Fruit fly (Drosophila melanogaster) whole organism, prepupa: ENCODE data around the gene rt.

Experiments used
- CG1621 ChIP-seq: fragments of 200-800 bp; sonication (Bioruptor generic); optimal IDR thresholded peaks from 3 replicates; lab custom pipeline; 2018; ENCODE audit warnings: missing biosample characterization, mild to moderate bottlenecking, missing genetic modification characterization
- Ets21C ChIP-seq: fragments of 200-800 bp; sonication (Bioruptor generic); optimal IDR thresholded peaks from 3 replicates; lab custom pipeline; 2016; ENCODE audit warnings: missing biosample characterization, missing genetic modification characterization
- Gug ChIP-seq: fragments of 200-800 bp; sonication (Bioruptor generic); IDR thresholded peaks from 2 replicates; pipeline ENCODE4 v1.3.6; 2022; ENCODE audit warnings: missing biosample characterization, missing genetic modification characterization
- OdsH ChIP-seq: fragments of 200-800 bp; sonication (Bioruptor generic); optimal IDR thresholded peaks from 3 replicates; lab custom pipeline; 2016; ENCODE audit warnings: missing biosample characterization, missing genetic modification characterization
- Sox102F ChIP-seq: fragments of 200-800 bp; sonication (Bioruptor generic); optimal IDR thresholded peaks from 2 replicates; lab custom pipeline; 2016; ENCODE audit warnings: missing biosample characterization, mild to moderate bottlenecking, missing genetic modification characterization
- Sox15 ChIP-seq: fragments of 200-800 bp; sonication (Bioruptor generic); optimal IDR thresholded peaks from 3 replicates; lab custom pipeline; 2016; ENCODE audit warnings: missing biosample characterization, missing genetic modification characterization
- dac ChIP-seq: fragments of 200-800 bp; sonication (Bioruptor generic); optimal IDR thresholded peaks from 2 replicates; lab custom pipeline; 2017; ENCODE audit warnings: missing biosample characterization, mild to moderate bottlenecking, missing genetic modification characterization
- dsx ChIP-seq: fragments of 200-800 bp; optimal IDR thresholded peaks from 3 replicates; lab custom pipeline; 2019; ENCODE audit warnings: missing biosample characterization, mild to moderate bottlenecking, missing genetic modification characterization, moderate library complexity; ENCODE audit not compliant: poor library complexity, severe bottlenecking
- pdm3 ChIP-seq: fragments of 200-800 bp; sonication (Bioruptor generic); optimal IDR thresholded peaks from 3 replicates; lab custom pipeline; 2016; ENCODE audit warnings: missing biosample characterization, missing genetic modification characterization
- spab ChIP-seq: fragments of 200-800 bp; sonication (Bioruptor generic); optimal IDR thresholded peaks from 2 replicates; lab custom pipeline; 2017; ENCODE audit warnings: missing biosample characterization, mild to moderate bottlenecking, missing genetic modification characterization, missing genetic modification reagents

DNA sequence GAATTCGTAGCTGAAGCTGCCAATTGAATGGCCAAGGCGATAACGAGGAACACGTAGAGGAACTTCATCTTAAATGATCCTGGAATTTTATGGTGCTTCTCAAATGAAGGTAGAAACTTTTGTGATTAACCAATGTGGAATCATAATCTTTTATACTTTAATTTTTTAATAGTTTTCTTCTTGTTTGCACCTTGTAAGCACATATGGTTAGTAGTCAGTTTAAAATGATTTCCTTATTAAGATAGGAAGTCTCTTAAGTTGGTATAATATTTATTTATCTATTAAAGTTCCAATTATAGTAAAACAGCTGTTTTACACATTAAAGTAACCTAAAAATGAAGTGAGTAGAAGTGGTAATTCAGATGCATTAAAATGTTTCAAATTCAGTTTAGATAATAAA, 6.7 kb downstream of the rt start, which contains the start of gene CG43391:
- TF ChIP-seq dsx (GFP tag; lab: Kevin White, UChicago) (no peak), Sox102F (GFP tag; lab: Kevin White, UChicago) (no peak), OdsH (no peak), Ets21C (GFP tag; lab: Kevin White, UChicago) (no peak), Sox15 (GFP tag; lab: Kevin White, UChicago) (no peak), Gug (no peak), pdm3 (GFP tag; lab: Kevin White, UChicago) (no peak), dac (GFP tag; lab: Kevin White, UChicago) (no peak), spab (no peak), CG1621 (tag; lab: Kevin White, UChicago) (no peak)
